Worm (Caenorhabditis elegans): ENCODE data around the gene bcat-1.

- no peak for TF ChIP-seq ceh-100 (GFP tag; IDR thresholded peaks at IDR 0.05)
- no peak for TF ChIP-seq C17E4.6 (GFP tag; IDR thresholded peaks at IDR 0.05)
- TF ChIP-seq ccch-3 (GFP tag; optimal IDR thresholded peaks at IDR 0.05), result no peak
- no peak for TF ChIP-seq ceh-40 (GFP tag; IDR thresholded peaks at IDR 0.05)
- no peak for TF ChIP-seq ztf-28 (GFP tag; IDR thresholded peaks at IDR 0.05)
- no peak for TF ChIP-seq mcd-1 (GFP tag; IDR thresholded peaks at IDR 0.05)
- no peak for TF ChIP-seq hmg-1.2 (GFP tag; IDR thresholded peaks at IDR 0.05)
- no peak for TF ChIP-seq bed-2 (GFP tag; IDR thresholded peaks at IDR 0.05)
Observed at ce11 chrX:12903810-12904209, 26.5 kb downstream of the bcat-1 start.

All from whole organism, young adult.